Worm (Caenorhabditis elegans): ENCODE results near the gene C29F7.3.

- TF ChIP-seq ztf-4 (tag; optimal IDR thresholded peaks at IDR 0.05), result no peak
- TF ChIP-seq unc-39 (tag; optimal IDR thresholded peaks at IDR 0.05), result no peak
- TF ChIP-seq aly-2 (tag; optimal IDR thresholded peaks at IDR 0.05), result no peak
These were observed 36.7 kb upstream of the C29F7.3 start, which contains the start of gene flr-1 for ce11 chrX:13456442-13456841.

All from whole organism, L3 larva.